Worm (Caenorhabditis elegans) whole organism, L1 larva: ENCODE data around the gene Y41D4A.6.

Source experiments
- C04F5.9 ChIP-seq: sonication (generic microtip); optimal IDR thresholded peaks from 2 replicates; lab custom pipeline; 2016; ENCODE audit warnings: missing genetic modification characterization, missing compliant biosample characterization
- C34B4.2 ChIP-seq: sonication (generic microtip); optimal IDR thresholded peaks from 2 replicates; lab custom pipeline; 2017; ENCODE audit warnings: mild to moderate bottlenecking, missing genetic modification characterization, missing compliant biosample characterization
- Y116A8C.19 ChIP-seq: sonication (generic microtip); optimal IDR thresholded peaks from 2 replicates; lab custom pipeline; 2016; ENCODE audit warnings: missing compliant biosample characterization, missing genetic modification characterization, borderline replicate concordance
- aha-1 ChIP-seq: fragments of 150-350 bp; optimal IDR thresholded peaks from 2 replicates; lab custom pipeline; 2014; ENCODE audit warnings: missing biosample characterization, missing genetic modification characterization
- ama-1 ChIP-seq: fragments of 150-350 bp; optimal IDR thresholded peaks from 2 replicates; lab custom pipeline; 2014
- blmp-1 ChIP-seq: fragments of 150-350 bp; optimal IDR thresholded peaks from 2 replicates; lab custom pipeline; 2014; ENCODE audit warnings: missing biosample characterization, missing genetic modification characterization
- ceh-82 ChIP-seq, 3 experiments: fragments of 150-350 bp in 1 of 3; sonication (generic microtip) in 2 of 3; optimal IDR thresholded peaks; 2 replicates each; lab custom pipeline; 2014 to 2017; ENCODE audit warnings: missing biosample characterization in 3 of 3, missing genetic modification characterization in 3 of 3
- dpl-1 ChIP-seq, 3 experiments: fragments of 150-350 bp in 2 of 3; sonication (generic microtip) in 1 of 3; optimal IDR thresholded peaks; 2 replicates each; lab custom pipeline; 2014 to 2017; ENCODE audit warnings: missing biosample characterization in 3 of 3, missing genetic modification characterization in 3 of 3, missing genetic modification reagents in 3 of 3
- efl-1 ChIP-seq, 4 experiments: fragments of 150-350 bp; optimal IDR thresholded peaks in 3 of 4; peaks in 1 of 4; 1 replicate in 1 of 4; 2 replicates in 3 of 4; lab custom pipeline; 2014; ENCODE audit warnings: missing biosample characterization in 2 of 4, missing genetic modification characterization in 2 of 4, missing genetic modification reagents in 2 of 4
- elt-3 ChIP-seq, 6 experiments: fragments of 150-350 bp in 1 of 6; sonication (generic microtip); optimal IDR thresholded peaks; 2 replicates each; lab custom pipeline; 2017 to 2018; ENCODE audit warnings: missing biosample characterization in 6 of 6, missing genetic modification characterization in 6 of 6, inconsistent platforms in 1 of 6
- fkh-10 ChIP-seq: sonication (generic microtip); optimal IDR thresholded peaks from 2 replicates; lab custom pipeline; 2017; ENCODE audit warnings: missing biosample characterization, missing genetic modification reagents, missing genetic modification characterization
- fkh-8 ChIP-seq: sonication (generic microtip); optimal IDR thresholded peaks from 2 replicates; lab custom pipeline; 2016; ENCODE audit warnings: mild to moderate bottlenecking, missing genetic modification characterization, missing compliant biosample characterization
- grh-1 ChIP-seq: fragments of 200-800 bp; sonication (Bioruptor generic); IDR thresholded peaks from 2 replicates; pipeline ENCODE4 v1.3.6; 2022; ENCODE audit warnings: missing genetic modification reagents, missing genetic modification characterization, missing compliant biosample characterization
- irx-1 ChIP-seq: sonication (generic microtip); optimal IDR thresholded peaks from 2 replicates; lab custom pipeline; 2016; ENCODE audit warnings: missing genetic modification characterization, missing compliant biosample characterization
- isw-1 ChIP-seq: fragments of 200-800 bp; sonication (Bioruptor generic); IDR thresholded peaks from 2 replicates; pipeline ENCODE4 v1.3.6; 2022; ENCODE audit warnings: missing genetic modification characterization, missing compliant biosample characterization
- lir-3 ChIP-seq: sonication (generic microtip); optimal IDR thresholded peaks from 2 replicates; lab custom pipeline; 2016; ENCODE audit warnings: mild to moderate bottlenecking, missing genetic modification characterization, moderate library complexity, missing compliant biosample characterization; ENCODE audit not compliant: poor library complexity
- lsy-2 ChIP-seq, 2 experiments: fragments of 150-350 bp; optimal IDR thresholded peaks; 2 replicates each; lab custom pipeline; 2014; ENCODE audit warnings: missing biosample characterization in 2 of 2, missing genetic modification characterization in 2 of 2
- mab-9 ChIP-seq: fragments of 200-800 bp; sonication (Bioruptor generic); IDR thresholded peaks from 2 replicates; pipeline ENCODE4 v1.3.6; 2022; ENCODE audit warnings: missing genetic modification reagents, missing genetic modification characterization, missing compliant biosample characterization
- mdl-1 ChIP-seq, 2 experiments: fragments of 150-350 bp; optimal IDR thresholded peaks; 2 replicates each; lab custom pipeline; 2014 to 2017; ENCODE audit warnings: missing biosample characterization in 2 of 2, missing genetic modification characterization in 2 of 2, inconsistent platforms in 1 of 2
- mep-1 ChIP-seq: fragments of 150-350 bp; optimal IDR thresholded peaks from 2 replicates; lab custom pipeline; 2014; ENCODE audit warnings: missing biosample characterization, missing genetic modification characterization
- nhr-11 ChIP-seq: fragments of 150-350 bp; optimal IDR thresholded peaks from 2 replicates; lab custom pipeline; 2014; ENCODE audit warnings: missing biosample characterization, missing genetic modification characterization
- nhr-20 ChIP-seq: sonication (generic microtip); optimal IDR thresholded peaks from 2 replicates; lab custom pipeline; 2016; ENCODE audit warnings: mild to moderate bottlenecking, missing genetic modification characterization, missing compliant biosample characterization
- nhr-47 ChIP-seq: sonication (generic microtip); optimal IDR thresholded peaks from 2 replicates; lab custom pipeline; 2016; ENCODE audit warnings: mild to moderate bottlenecking, missing genetic modification characterization, moderate library complexity, missing compliant biosample characterization
- nhr-71 ChIP-seq: sonication (generic microtip); optimal IDR thresholded peaks from 2 replicates; lab custom pipeline; 2016; ENCODE audit warnings: mild to moderate bottlenecking, missing genetic modification characterization, moderate library complexity, missing compliant biosample characterization
- nhr-76 ChIP-seq: sonication (generic microtip); optimal IDR thresholded peaks from 2 replicates; lab custom pipeline; 2017; ENCODE audit warnings: missing biosample characterization, missing genetic modification characterization
- nhr-77 ChIP-seq: fragments of 150-350 bp; optimal IDR thresholded peaks from 2 replicates; lab custom pipeline; 2014; ENCODE audit warnings: missing biosample characterization, missing genetic modification characterization
- nhr-84 ChIP-seq: sonication (generic microtip); optimal IDR thresholded peaks from 2 replicates; lab custom pipeline; 2017; ENCODE audit warnings: missing biosample characterization, missing genetic modification characterization
- nhr-85 ChIP-seq: sonication (generic microtip); peaks from one replicate; lab custom pipeline; 2016; ENCODE audit warnings: missing genetic modification characterization, inconsistent platforms, missing compliant biosample characterization
- pqm-1 ChIP-seq: sonication (generic microtip); optimal IDR thresholded peaks from 3 replicates; lab custom pipeline; 2017; ENCODE audit warnings: missing biosample characterization, missing genetic modification characterization
- skn-1 ChIP-seq: fragments of 150-350 bp; optimal IDR thresholded peaks from 2 replicates; lab custom pipeline; 2014; ENCODE audit warnings: missing biosample characterization, missing genetic modification characterization
- snu-23 ChIP-seq: sonication (generic microtip); optimal IDR thresholded peaks from 2 replicates; lab custom pipeline; 2016; ENCODE audit warnings: missing genetic modification characterization, missing compliant biosample characterization
- tbx-2 ChIP-seq: sonication (generic microtip); optimal IDR thresholded peaks from 2 replicates; lab custom pipeline; 2016; ENCODE audit warnings: missing genetic modification characterization, missing compliant biosample characterization
- unc-86 ChIP-seq: sonication (generic microtip); optimal IDR thresholded peaks from 2 replicates; lab custom pipeline; 2016; ENCODE audit warnings: missing genetic modification characterization, missing compliant biosample characterization
- xbp-1 ChIP-seq: sonication (generic microtip); optimal IDR thresholded peaks from 2 replicates; lab custom pipeline; 2016; ENCODE audit warnings: missing genetic modification characterization, missing compliant biosample characterization
- zip-4 ChIP-seq: fragments of 200-800 bp; sonication (Bioruptor generic); optimal IDR thresholded peaks from 2 replicates; lab custom pipeline; 2018; ENCODE audit warnings: mild to moderate bottlenecking, missing genetic modification characterization, moderate library complexity, missing compliant biosample characterization
- ztf-11 ChIP-seq, 2 experiments: sonication (generic microtip); optimal IDR thresholded peaks; 2 replicates each; lab custom pipeline; 2016 to 2017; ENCODE audit warnings: missing genetic modification characterization in 2 of 2, missing biosample characterization in 1 of 2, missing compliant biosample characterization in 1 of 2

The Y41D4A.6 gene

DNA sequence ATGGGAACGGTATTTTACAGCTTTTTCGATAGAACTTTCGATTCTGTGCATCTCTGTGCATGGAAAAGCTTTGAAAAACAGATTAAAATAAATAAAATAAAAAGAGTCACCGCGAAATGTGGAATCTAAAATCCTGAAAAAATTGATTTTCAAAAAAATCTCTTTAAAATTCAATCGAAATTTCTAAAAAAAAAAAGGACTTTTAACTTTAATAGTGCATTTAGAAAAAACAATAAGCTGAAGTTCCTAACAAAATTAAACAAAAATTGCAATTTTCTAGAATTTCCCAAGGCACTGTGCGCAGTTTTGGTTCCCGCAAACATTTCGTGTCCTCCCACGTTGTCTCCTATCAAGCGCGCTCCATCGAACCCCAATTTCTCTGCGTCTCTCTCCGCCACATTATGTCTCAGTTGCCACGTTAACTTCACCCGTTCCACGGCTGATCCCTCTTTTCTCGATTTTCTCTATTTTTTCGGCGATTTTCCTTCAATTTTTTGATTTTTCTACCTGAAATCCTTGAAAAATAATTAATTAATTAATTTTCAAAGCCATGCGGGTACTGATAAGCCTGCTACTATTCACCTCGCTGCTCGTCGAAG lies at the start of gene Y41D4A.6, which contains the start of gene Y41D4A.4 (continued):
- no peak for TF ChIP-seq zip-4 (GFP tag; lab: Kevin White, UChicago)
- TF ChIP-seq dpl-1 (GFP tag; optimal IDR thresholded peaks at IDR 0.05; lab: Kevin White, UChicago): peak; percentile 71 to 78 (median 75)
- TF ChIP-seq C34B4.2: no peak
- TF ChIP-seq ztf-11 (tag; optimal IDR thresholded peaks at IDR 0.05; lab: Kevin White, UChicago): peak in 1 of 2 experiments; percentile 89
- TF ChIP-seq nhr-85 (tag; lab: Kevin White, UChicago): peak; percentile 88
- peak; percentile 85 for TF ChIP-seq isw-1
- TF ChIP-seq Y116A8C.19: peak; percentile 45
- no peak for TF ChIP-seq pqm-1 (tag; lab: Kevin White, UChicago)
- peak; percentile 94 for TF ChIP-seq nhr-71 (tag; lab: Kevin White, UChicago)
- peak; percentile 64 for TF ChIP-seq C04F5.9 (tag; lab: Kevin White, UChicago)
- peak in 2 of 6 experiments; percentile 32 to 52 for TF ChIP-seq elt-3 (tag; optimal IDR thresholded peaks at IDR 0.05; lab: Kevin White, UChicago)
- peak; percentile 76 for TF ChIP-seq nhr-77
- TF ChIP-seq grh-1 (GFP tag; lab: Robert Waterston, UW): peak; percentile 26; the same call in 1 of the 2 replicates
- peak; percentile 88 for TF ChIP-seq tbx-2 (tag; lab: Kevin White, UChicago)
- TF ChIP-seq nhr-11 (tag; lab: Kevin White, UChicago): no peak
- TF ChIP-seq fkh-10 (GFP tag; lab: Kevin White, UChicago): peak; percentile 37
- peak; percentile 91 for TF ChIP-seq nhr-47 (tag; lab: Kevin White, UChicago)
- TF ChIP-seq, all 84 proteins: peak for 54

DNA sequence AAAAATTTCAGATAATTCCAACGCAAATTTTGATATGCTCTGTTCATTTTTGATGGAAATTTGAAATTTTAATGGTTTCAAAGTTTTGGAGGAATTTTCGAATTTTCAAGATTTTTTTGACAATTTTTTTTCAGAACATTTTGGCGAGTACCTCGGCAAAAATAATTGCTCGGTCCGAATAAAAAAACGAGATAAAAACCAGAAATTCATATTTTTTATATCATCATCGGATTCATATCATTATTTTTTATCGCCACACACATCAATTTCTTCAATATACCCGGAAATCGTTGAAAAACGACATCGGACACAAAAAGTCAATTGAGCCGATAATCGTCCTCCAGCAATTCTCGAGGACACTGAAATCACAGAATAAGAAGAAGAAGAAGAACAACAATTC lies 46.5 kb upstream of the Y41D4A.6 start:
- TF ChIP-seq nhr-85 (tag; lab: Kevin White, UChicago) (peak; percentile 51), ama-1 (lab: Kevin White, UChicago) (no peak)

DNA sequence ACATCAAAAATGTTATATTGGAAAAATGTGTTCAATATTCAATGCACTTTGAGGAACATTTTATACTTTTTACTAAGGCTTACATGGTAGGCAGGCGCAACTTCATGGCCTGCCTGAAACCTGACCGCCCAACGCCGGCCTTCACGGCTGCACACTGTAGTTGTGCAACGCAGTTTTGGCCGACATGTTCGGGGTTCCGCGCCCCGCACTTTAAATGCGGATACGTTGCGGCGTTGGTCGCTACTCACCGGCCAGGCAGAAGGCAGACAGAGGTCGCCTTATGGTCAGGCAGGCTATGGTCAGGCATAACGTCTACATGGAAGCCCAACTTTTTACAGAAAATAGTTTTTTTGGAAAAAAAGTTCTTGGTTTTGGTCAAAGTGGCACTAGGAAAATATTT lies 45.4 kb upstream of the Y41D4A.6 start:
- no peak for TF ChIP-seq nhr-76 (tag; lab: Kevin White, UChicago)
- no peak for TF ChIP-seq efl-1 (optimal IDR thresholded peaks at IDR 0.05; lab: Kevin White, UChicago)
- TF ChIP-seq efl-1 (GFP tag; optimal IDR thresholded peaks at IDR 0.05 in 1 of 2; lab: Kevin White, UChicago): peak in 1 of 2 experiments; percentile 44
- TF ChIP-seq lsy-2 (tag; optimal IDR thresholded peaks at IDR 0.05; lab: Kevin White, UChicago): no peak
- no peak for TF ChIP-seq ceh-82 (tag; optimal IDR thresholded peaks at IDR 0.05; lab: Kevin White, UChicago)
- no peak for TF ChIP-seq irx-1 (tag; lab: Kevin White, UChicago)
- TF ChIP-seq ama-1 (lab: Kevin White, UChicago): no peak
- TF ChIP-seq nhr-20: no peak
- TF ChIP-seq, all 84 proteins: peak for 1

- TF ChIP-seq xbp-1 (tag; lab: Kevin White, UChicago) (no peak), irx-1 (tag; lab: Kevin White, UChicago) (no peak), unc-86 (no peak), mdl-1 (tag; optimal IDR thresholded peaks at IDR 0.05; lab: Kevin White, UChicago) (no peak), efl-1 (optimal IDR thresholded peaks at IDR 0.05; lab: Kevin White, UChicago) (no peak), efl-1 (GFP tag; optimal IDR thresholded peaks at IDR 0.05 in 1 of 2; lab: Kevin White, UChicago) (no peak), nhr-77 (no peak), skn-1 (no peak), aha-1 (tag; lab: Kevin White, UChicago) (no peak), fkh-8 (tag; lab: Kevin White, UChicago) (no peak), mep-1 (tag; lab: Kevin White, UChicago) (no peak), blmp-1 (tag; lab: Kevin White, UChicago) (no peak), snu-23 (GFP tag; lab: Kevin White, UChicago) (no peak), nhr-85 (tag; lab: Kevin White, UChicago) (no peak), nhr-76 (tag; lab: Kevin White, UChicago) (no peak), lir-3 (tag; lab: Kevin White, UChicago) (no peak), elt-3 (tag; optimal IDR thresholded peaks at IDR 0.05; lab: Kevin White, UChicago) (no peak), mab-9 (GFP tag; lab: Robert Waterston, UW) (no peak), nhr-84 (tag; lab: Kevin White, UChicago) (no peak), nhr-11 (tag; lab: Kevin White, UChicago) (no peak)
Observed at ce11 chrIV:1785156-1785555, 39.9 kb upstream of the Y41D4A.6 start.
